Fruit fly (Drosophila melanogaster) whole organism, embryonic: ENCODE results near the gene MsrA.

Source experiments
- ATbp ChIP-seq: fragments of 200-800 bp; sonication (Bioruptor generic); optimal IDR thresholded peaks from 2 replicates; lab custom pipeline; 2017; ENCODE audit warnings: missing biosample characterization, mild to moderate bottlenecking, missing genetic modification characterization, missing genetic modification reagents
- CG10543 ChIP-seq: fragments of 200-800 bp; sonication (Bioruptor generic); optimal IDR thresholded peaks from 3 replicates; lab custom pipeline; 2017; ENCODE audit warnings: missing biosample characterization, mild to moderate bottlenecking, missing genetic modification characterization, moderate library complexity
- CG11247 ChIP-seq: fragments of 200-800 bp; sonication (Bioruptor generic); IDR thresholded peaks from 2 replicates; pipeline ENCODE4 v1.3.6; 2022; ENCODE audit warnings: missing biosample characterization, missing genetic modification characterization
- CG11456 ChIP-seq: fragments of 200-800 bp; sonication (Bioruptor generic); IDR thresholded peaks from 3 replicates; pipeline ENCODE4 v1.3.6; 2022; ENCODE audit warnings: missing biosample characterization, missing genetic modification characterization
- CG14667 ChIP-seq: fragments of 200-800 bp; sonication (Bioruptor generic); IDR thresholded peaks from 2 replicates; pipeline ENCODE4 v1.3.6; 2022; ENCODE audit warnings: missing biosample characterization, missing genetic modification characterization
- CG1603 ChIP-seq: fragments of 200-800 bp; sonication (Bioruptor generic); optimal IDR thresholded peaks from 2 replicates; lab custom pipeline; 2019; ENCODE audit warnings: missing biosample characterization, mild to moderate bottlenecking, missing genetic modification characterization, moderate library complexity
- CG17328 ChIP-seq: fragments of 200-800 bp; sonication (Bioruptor generic); IDR thresholded peaks from 2 replicates; pipeline ENCODE4 v1.3.6; 2022; ENCODE audit warnings: missing biosample characterization, missing genetic modification characterization
- CG17568 ChIP-seq: fragments of 200-800 bp; sonication (Bioruptor generic); optimal IDR thresholded peaks from 2 replicates; lab custom pipeline; 2018; ENCODE audit warnings: missing biosample characterization, mild to moderate bottlenecking, missing genetic modification characterization, moderate library complexity
- CG17829 ChIP-seq: fragments of 200-800 bp; optimal IDR thresholded peaks from 2 replicates; lab custom pipeline; 2019; ENCODE audit warnings: missing biosample characterization, mild to moderate bottlenecking, missing genetic modification characterization, moderate library complexity
- CG18476 ChIP-seq: fragments of 200-800 bp; sonication (Bioruptor generic); optimal IDR thresholded peaks from 2 replicates; lab custom pipeline; 2016; ENCODE audit warnings: missing biosample characterization, mild to moderate bottlenecking, missing genetic modification characterization
- CG18764 ChIP-seq: fragments of 200-800 bp; sonication (Bioruptor generic); optimal IDR thresholded peaks from 3 replicates; lab custom pipeline; 2016; ENCODE audit warnings: missing biosample characterization, missing genetic modification characterization
- CG32772 ChIP-seq: fragments of 200-800 bp; sonication (Bioruptor generic); IDR thresholded peaks from 2 replicates; pipeline ENCODE4 v1.3.6; 2022; ENCODE audit warnings: missing biosample characterization, missing genetic modification characterization
- CG3281 ChIP-seq: fragments of 200-800 bp; sonication (Bioruptor generic); optimal IDR thresholded peaks from 3 replicates; lab custom pipeline; 2017; ENCODE audit warnings: missing biosample characterization, mild to moderate bottlenecking, missing genetic modification characterization
- CG4360 ChIP-seq: fragments of 200-800 bp; sonication (Bioruptor generic); IDR thresholded peaks from 2 replicates; pipeline ENCODE4 v1.3.6; 2022; ENCODE audit warnings: missing biosample characterization, missing genetic modification characterization
- CG4820 ChIP-seq: fragments of 200-800 bp; sonication (Bioruptor generic); optimal IDR thresholded peaks from 3 replicates; lab custom pipeline; 2016; ENCODE audit warnings: missing biosample characterization, missing genetic modification characterization
- CG6813 ChIP-seq: fragments of 200-800 bp; sonication (Bioruptor generic); optimal IDR thresholded peaks from 2 replicates; lab custom pipeline; 2017; ENCODE audit warnings: missing biosample characterization, missing genetic modification characterization, mild to moderate bottlenecking, moderate library complexity, missing genetic modification reagents
- CG9817 ChIP-seq: fragments of 200-800 bp; sonication (Bioruptor generic); optimal IDR thresholded peaks from 2 replicates; lab custom pipeline; 2018; ENCODE audit warnings: missing biosample characterization, mild to moderate bottlenecking, missing genetic modification characterization, moderate library complexity
- CTCF ChIP-seq: fragments of 200-800 bp; sonication (Bioruptor generic); optimal IDR thresholded peaks from 2 replicates; lab custom pipeline; 2017; ENCODE audit warnings: missing biosample characterization, mild to moderate bottlenecking, missing genetic modification characterization, moderate library complexity
- Deaf1 ChIP-seq: fragments of 200-800 bp; optimal IDR thresholded peaks from 3 replicates; lab custom pipeline; 2019; ENCODE audit warnings: missing biosample characterization, mild to moderate bottlenecking, missing genetic modification characterization, moderate library complexity
- Dp ChIP-seq: fragments of 200-800 bp; sonication (Bioruptor generic); optimal IDR thresholded peaks from 2 replicates; lab custom pipeline; 2018; ENCODE audit warnings: missing biosample characterization, mild to moderate bottlenecking, missing genetic modification characterization, moderate library complexity
- E2f2 ChIP-seq: fragments of 200-800 bp; sonication (Bioruptor generic); IDR thresholded peaks from 2 replicates; pipeline ENCODE4 v1.3.6; 2022; ENCODE audit warnings: missing biosample characterization, missing genetic modification characterization
- H2.0 ChIP-seq: fragments of 200-800 bp; sonication (Bioruptor generic); IDR thresholded peaks from 2 replicates; pipeline ENCODE4 v1.3.6; 2022; ENCODE audit warnings: missing biosample characterization, missing genetic modification characterization
- Hr51 ChIP-seq, 2 experiments: fragments of 200-800 bp; sonication (Bioruptor generic); optimal IDR thresholded peaks; 2 replicates in 1 of 2; 3 replicates in 1 of 2; lab custom pipeline; 2016 to 2018; ENCODE audit warnings: missing biosample characterization in 2 of 2, missing genetic modification characterization in 2 of 2, mild to moderate bottlenecking in 1 of 2, moderate library complexity in 1 of 2
- Med ChIP-seq: fragments of 200-800 bp; sonication (Bioruptor generic); peaks from one replicate; lab custom pipeline; 2016; ENCODE audit warnings: missing biosample characterization, missing genetic modification characterization, mild to moderate bottlenecking, inconsistent platforms, moderate library complexity
- NC2β ChIP-seq: fragments of 200-800 bp; sonication (Bioruptor generic); optimal IDR thresholded peaks from 2 replicates; lab custom pipeline; 2016; ENCODE audit warnings: missing biosample characterization, missing genetic modification characterization
- NK7.1 ChIP-seq: fragments of 200-800 bp; sonication (Bioruptor generic); optimal IDR thresholded peaks from 3 replicates; lab custom pipeline; 2016; ENCODE audit warnings: missing biosample characterization, missing genetic modification characterization
- Opbp ChIP-seq: fragments of 200-800 bp; sonication (Bioruptor generic); IDR thresholded peaks from 3 replicates; pipeline ENCODE4 v1.3.6; 2022; ENCODE audit warnings: missing biosample characterization, missing genetic modification characterization; ENCODE audit not compliant: partially characterized antibody
- Sin3A ChIP-seq: fragments of >200 bp; optimal IDR thresholded peaks from 2 replicates; lab custom pipeline; 2018
- Trl ChIP-seq, 3 experiments: fragments of >200 bp in 2 of 3; fragments of 200-800 bp in 1 of 3; sonication (Bioruptor generic) in 1 of 3; optimal IDR thresholded peaks; 2 replicates in 1 of 3; 3 replicates in 2 of 3; lab custom pipeline; 2016 to 2017; ENCODE audit warnings: missing biosample characterization in 1 of 3, missing genetic modification characterization in 1 of 3
- abd-A ChIP-seq: fragments of 200-800 bp; sonication (Bioruptor generic); optimal IDR thresholded peaks from 3 replicates; lab custom pipeline; 2019; ENCODE audit warnings: missing biosample characterization, mild to moderate bottlenecking, missing genetic modification characterization, moderate library complexity
- bab2 ChIP-seq: fragments of 200-800 bp; sonication (Bioruptor generic); optimal IDR thresholded peaks from 2 replicates; lab custom pipeline; 2016; ENCODE audit warnings: missing biosample characterization, missing genetic modification characterization
- ci ChIP-seq: fragments of 200-800 bp; sonication (Bioruptor generic); IDR thresholded peaks from 3 replicates; pipeline ENCODE4 v1.3.6; 2022; ENCODE audit warnings: missing biosample characterization, missing genetic modification characterization
- da ChIP-seq: fragments of 200-800 bp; sonication (Bioruptor generic); optimal IDR thresholded peaks from 2 replicates; lab custom pipeline; 2016; ENCODE audit warnings: missing biosample characterization, missing genetic modification characterization
- dati ChIP-seq: fragments of 200-800 bp; sonication (Bioruptor generic); IDR thresholded peaks from 2 replicates; pipeline ENCODE4 v1.3.6; 2022; ENCODE audit warnings: missing biosample characterization, missing genetic modification characterization
- dmrt99B ChIP-seq: fragments of 200-800 bp; sonication (Bioruptor generic); optimal IDR thresholded peaks from 2 replicates; lab custom pipeline; 2018; ENCODE audit warnings: missing biosample characterization, mild to moderate bottlenecking, missing genetic modification characterization, moderate library complexity
- ham ChIP-seq: fragments of 200-800 bp; sonication (Bioruptor generic); IDR thresholded peaks from 2 replicates; pipeline ENCODE4 v1.3.6; 2022; ENCODE audit warnings: missing biosample characterization, missing genetic modification characterization
- hth ChIP-seq: fragments of >200 bp; optimal IDR thresholded peaks from 2 replicates; lab custom pipeline; 2017; ENCODE audit warnings: inconsistent platforms
- ind ChIP-seq: fragments of 200-800 bp; sonication (Bioruptor generic); optimal IDR thresholded peaks from 3 replicates; lab custom pipeline; 2016; ENCODE audit warnings: missing biosample characterization, missing genetic modification characterization
- otp ChIP-seq: fragments of 200-800 bp; sonication (Bioruptor generic); IDR thresholded peaks from 3 replicates; pipeline ENCODE4, ENCODE4 v1.3.6; 2022; ENCODE audit warnings: missing biosample characterization, missing genetic modification characterization
- phol ChIP-seq: fragments of 200-800 bp; sonication (Bioruptor generic); optimal IDR thresholded peaks from 3 replicates; lab custom pipeline; 2018; ENCODE audit warnings: missing biosample characterization, mild to moderate bottlenecking, missing genetic modification characterization, moderate library complexity
- sc ChIP-seq, 3 experiments: fragments of >200 bp in 2 of 3; fragments of 200-800 bp in 1 of 3; sonication (Bioruptor generic) in 1 of 3; optimal IDR thresholded peaks; 2 replicates in 2 of 3; 3 replicates in 1 of 3; lab custom pipeline; 2017; ENCODE audit warnings: mild to moderate bottlenecking in 1 of 3, missing biosample characterization in 1 of 3, missing genetic modification characterization in 1 of 3, missing genetic modification reagents in 1 of 3
- sd ChIP-seq: fragments of 200-800 bp; sonication (Bioruptor generic); optimal IDR thresholded peaks from 3 replicates; lab custom pipeline; 2018; ENCODE audit warnings: missing biosample characterization, mild to moderate bottlenecking, missing genetic modification characterization, moderate library complexity
- sens ChIP-seq: fragments of 200-800 bp; sonication (Bioruptor generic); peaks from one replicate; lab custom pipeline; 2016; ENCODE audit warnings: missing biosample characterization, missing genetic modification characterization
- sisA ChIP-seq: fragments of 200-800 bp; sonication (Bioruptor generic); IDR thresholded peaks from 2 replicates; pipeline ENCODE4 v1.3.6; 2022; ENCODE audit warnings: missing biosample characterization, missing genetic modification characterization
- sna ChIP-seq: fragments of 200-800 bp; sonication (Bioruptor generic); IDR thresholded peaks from 2 replicates; pipeline ENCODE4 v1.3.6; 2022; ENCODE audit warnings: missing biosample characterization, missing genetic modification characterization; ENCODE audit not compliant: partially characterized antibody
- sob ChIP-seq: fragments of 200-800 bp; sonication (Bioruptor generic); IDR thresholded peaks from 2 replicates; pipeline ENCODE4 v1.3.6; 2022; ENCODE audit warnings: missing biosample characterization, missing genetic modification characterization
- sqz ChIP-seq: fragments of 200-800 bp; sonication (Bioruptor generic); optimal IDR thresholded peaks from 3 replicates; lab custom pipeline; 2018; ENCODE audit warnings: missing biosample characterization, mild to moderate bottlenecking, missing genetic modification characterization
- sr ChIP-seq: fragments of 200-800 bp; sonication (Bioruptor generic); IDR thresholded peaks from 3 replicates; pipeline ENCODE4 v1.3.6; 2022; ENCODE audit warnings: missing biosample characterization, missing genetic modification characterization
- tap ChIP-seq: fragments of 200-800 bp; optimal IDR thresholded peaks from 3 replicates; lab custom pipeline; 2019; ENCODE audit warnings: missing biosample characterization, mild to moderate bottlenecking, missing genetic modification characterization, moderate library complexity
- trem ChIP-seq: fragments of 200-800 bp; optimal IDR thresholded peaks from 3 replicates; lab custom pipeline; 2019; ENCODE audit warnings: missing biosample characterization, mild to moderate bottlenecking, missing genetic modification characterization, moderate library complexity
- unc-4 ChIP-seq: fragments of 200-800 bp; sonication (Bioruptor generic); IDR thresholded peaks from 2 replicates; pipeline ENCODE4 v1.3.6; 2022; ENCODE audit warnings: missing biosample characterization, missing genetic modification characterization; ENCODE audit not compliant: partially characterized antibody

MsrA gene

dm6 chr3L:15523806-15524346 is 13.0 kb downstream of the MsrA start, which contains the start of gene CG7945 (continued):
- TF ChIP-seq CG6813 (GFP tag; lab: Kevin White, UChicago) (no peak), CG11456 (GFP tag; lab: Robert Waterston, UW) (no peak), unc-4 (GFP tag; lab: Robert Waterston, UW) (peak; percentile 69), hth (lab: Kevin White, UChicago) (no peak), sens (GFP tag; lab: Kevin White, UChicago) (no peak), otp (GFP tag; lab: Robert Waterston, UW) (no peak), Dp (peak; percentile 98), Deaf1 (no peak), phol (tag; lab: Kevin White, UChicago) (peak; percentile 10), sqz (GFP tag; lab: Kevin White, UChicago) (no peak), CG32772 (GFP tag; lab: Robert Waterston, UW) (no peak), abd-A (tag; lab: Kevin White, UChicago) (no peak), CG11247 (GFP tag; lab: Robert Waterston, UW) (no peak), ci (GFP tag; lab: Robert Waterston, UW) (no peak), ham (GFP tag; lab: Robert Waterston, UW) (no peak), CTCF (GFP tag; lab: Kevin White, UChicago) (no peak), CG1603 (tag; lab: Kevin White, UChicago) (peak; percentile 60), NC2β (GFP tag; lab: Kevin White, UChicago) (no peak), CG4360 (GFP tag; lab: Robert Waterston, UW) (no peak), CG9817 (tag; lab: Kevin White, UChicago) (no peak), ind (no peak), Opbp (GFP tag; lab: Robert Waterston, UW) (peak; percentile 71; the same call in 2 of the 3 replicates), CG10543 (GFP tag; lab: Kevin White, UChicago) (no peak), CG17829 (tag; lab: Kevin White, UChicago) (peak; percentile 43), tap (tag; lab: Kevin White, UChicago) (no peak), trem (peak; percentile 70), CG4820 (GFP tag; lab: Kevin White, UChicago) (no peak), NK7.1 (no peak), dmrt99B (tag; lab: Kevin White, UChicago) (no peak), CG3281 (GFP tag; lab: Kevin White, UChicago) (no peak), CG17328 (no peak), sd (no peak), bab2 (GFP tag; lab: Kevin White, UChicago) (no peak), CG18764 (no peak), sob (GFP tag; lab: Robert Waterston, UW) (no peak), dati (GFP tag; lab: Robert Waterston, UW) (no peak), sisA (GFP tag; lab: Robert Waterston, UW) (no peak), E2f2 (GFP tag; lab: Robert Waterston, UW) (peak; percentile 99), ATbp (GFP tag; lab: Kevin White, UChicago) (no peak), Sin3A (no peak), CG17568 (GFP tag; lab: Kevin White, UChicago) (peak; percentile 17), sr (no peak), CG18476 (GFP tag; lab: Kevin White, UChicago) (no peak), da (GFP tag; lab: Kevin White, UChicago) (no peak), H2.0 (no peak), Med (peak; percentile 59), sc (optimal IDR thresholded peaks at IDR 0.05; lab: Kevin White, UChicago) (no peak), sc (GFP tag; optimal IDR thresholded peaks at IDR 0.05; lab: Kevin White, UChicago) (no peak), Trl (optimal IDR thresholded peaks at IDR 0.05; lab: Kevin White, UChicago) (no peak), Trl (GFP tag; optimal IDR thresholded peaks at IDR 0.05; lab: Kevin White, UChicago) (no peak), CG14667 (GFP tag; lab: Robert Waterston, UW) (no peak), Hr51 (GFP tag; optimal IDR thresholded peaks at IDR 0.05; lab: Kevin White, UChicago) (no peak), sna (0 out of 2 replicates have a peak, but pooled peaks have one; percentile 35)
